Fruit fly (Drosophila melanogaster) whole organism, embryonic: ENCODE results near the gene Art9.

Source experiments
- BtbVII ChIP-seq: fragments of 200-800 bp; sonication (Bioruptor generic); optimal IDR thresholded peaks from 3 replicates; lab custom pipeline; 2017; ENCODE audit warnings: missing biosample characterization, mild to moderate bottlenecking, missing genetic modification characterization
- CG10366 ChIP-seq: fragments of 200-800 bp; sonication (Bioruptor generic); IDR thresholded peaks from 2 replicates; pipeline ENCODE4 v1.3.6; 2022; ENCODE audit warnings: missing biosample characterization, missing genetic modification characterization
- CG11085 ChIP-seq: fragments of 200-800 bp; sonication (Bioruptor generic); IDR thresholded peaks from 2 replicates; pipeline ENCODE4 v1.3.6; 2022; ENCODE audit warnings: missing biosample characterization, missing genetic modification characterization
- CG12219 ChIP-seq: fragments of 200-800 bp; sonication (Bioruptor generic); optimal IDR thresholded peaks from 3 replicates; lab custom pipeline; 2018; ENCODE audit warnings: missing biosample characterization, mild to moderate bottlenecking, missing genetic modification characterization
- CG16779 ChIP-seq: fragments of 200-800 bp; sonication (Bioruptor generic); IDR thresholded peaks from 2 replicates; pipeline ENCODE4 v1.3.6; 2022; ENCODE audit warnings: missing biosample characterization, missing genetic modification characterization
- CG18262 ChIP-seq: fragments of 200-800 bp; optimal IDR thresholded peaks from 3 replicates; lab custom pipeline; 2019; ENCODE audit warnings: missing biosample characterization, mild to moderate bottlenecking, missing genetic modification characterization, moderate library complexity
- CG18476 ChIP-seq: fragments of 200-800 bp; sonication (Bioruptor generic); optimal IDR thresholded peaks from 2 replicates; lab custom pipeline; 2016; ENCODE audit warnings: missing biosample characterization, mild to moderate bottlenecking, missing genetic modification characterization
- CG2712 ChIP-seq: fragments of 200-800 bp; optimal IDR thresholded peaks from 3 replicates; lab custom pipeline; 2019; ENCODE audit warnings: missing biosample characterization, mild to moderate bottlenecking, missing genetic modification characterization, moderate library complexity
- CG3065 ChIP-seq: fragments of 200-800 bp; sonication (Bioruptor generic); optimal IDR thresholded peaks from 2 replicates; lab custom pipeline; 2016; ENCODE audit warnings: missing biosample characterization, missing genetic modification characterization
- CG31365 ChIP-seq: fragments of 200-800 bp; sonication (Bioruptor generic); optimal IDR thresholded peaks from 2 replicates; lab custom pipeline; 2018; ENCODE audit warnings: missing biosample characterization, mild to moderate bottlenecking, missing genetic modification characterization
- CG32772 ChIP-seq: fragments of 200-800 bp; sonication (Bioruptor generic); IDR thresholded peaks from 2 replicates; pipeline ENCODE4 v1.3.6; 2022; ENCODE audit warnings: missing biosample characterization, missing genetic modification characterization
- CG3726 ChIP-seq: fragments of 200-800 bp; sonication (Bioruptor generic); IDR thresholded peaks from 3 replicates; pipeline ENCODE4, ENCODE4 v1.3.6; 2022; ENCODE audit warnings: missing biosample characterization, missing genetic modification characterization
- CG43689 ChIP-seq: fragments of 200-800 bp; sonication (Bioruptor generic); IDR thresholded peaks from 2 replicates; pipeline ENCODE4 v1.3.6; 2022; ENCODE audit warnings: missing biosample characterization, missing genetic modification characterization
- CG4730 ChIP-seq: fragments of 200-800 bp; sonication (Bioruptor generic); IDR thresholded peaks from 2 replicates; pipeline ENCODE4 v1.3.6; 2022; ENCODE audit warnings: missing biosample characterization, missing genetic modification characterization
- CG4820 ChIP-seq: fragments of 200-800 bp; sonication (Bioruptor generic); optimal IDR thresholded peaks from 3 replicates; lab custom pipeline; 2016; ENCODE audit warnings: missing biosample characterization, missing genetic modification characterization
- CG6654 ChIP-seq: fragments of 200-800 bp; sonication (Bioruptor generic); optimal IDR thresholded peaks from 2 replicates; lab custom pipeline; 2017; ENCODE audit warnings: missing biosample characterization, mild to moderate bottlenecking, missing genetic modification characterization
- CG8281 ChIP-seq: fragments of 200-800 bp; sonication (Bioruptor generic); optimal IDR thresholded peaks from 2 replicates; lab custom pipeline; 2018; ENCODE audit warnings: missing biosample characterization, mild to moderate bottlenecking, missing genetic modification characterization, moderate library complexity
- CG8359 ChIP-seq: fragments of 200-800 bp; sonication (Bioruptor generic); optimal IDR thresholded peaks from 2 replicates; lab custom pipeline; 2017; ENCODE audit warnings: missing biosample characterization, mild to moderate bottlenecking, missing genetic modification characterization, borderline replicate concordance
- CG8388 ChIP-seq: fragments of 200-800 bp; sonication (Bioruptor generic); optimal IDR thresholded peaks from 2 replicates; lab custom pipeline; 2019; ENCODE audit warnings: missing biosample characterization, mild to moderate bottlenecking, missing genetic modification characterization, moderate library complexity
- CG8924 ChIP-seq: fragments of 200-800 bp; optimal IDR thresholded peaks from 3 replicates; lab custom pipeline; 2019; ENCODE audit warnings: missing biosample characterization, mild to moderate bottlenecking, missing genetic modification characterization, moderate library complexity
- CG9215 ChIP-seq: fragments of 200-800 bp; sonication (Bioruptor generic); IDR thresholded peaks from 2 replicates; pipeline ENCODE4 v1.3.6; 2022; ENCODE audit warnings: missing biosample characterization, missing genetic modification characterization
- CG9609 ChIP-seq: fragments of 200-800 bp; sonication (Bioruptor generic); optimal IDR thresholded peaks from 3 replicates; lab custom pipeline; 2016; ENCODE audit warnings: missing biosample characterization, missing genetic modification characterization
- Dip3 ChIP-seq: fragments of 200-800 bp; sonication (Bioruptor generic); optimal IDR thresholded peaks from 3 replicates; lab custom pipeline; 2016; ENCODE audit warnings: missing biosample characterization, missing genetic modification characterization
- HLH4C ChIP-seq: fragments of 200-800 bp; sonication (Bioruptor generic); IDR thresholded peaks from 3 replicates; pipeline ENCODE4 v1.3.6; 2022; ENCODE audit warnings: missing biosample characterization, missing genetic modification characterization; ENCODE audit not compliant: partially characterized antibody
- Jarid2 ChIP-seq: fragments of 200-800 bp; sonication (Bioruptor generic); optimal IDR thresholded peaks from 3 replicates; lab custom pipeline; 2017; ENCODE audit warnings: mild to moderate bottlenecking, missing biosample characterization, missing genetic modification reagents, missing genetic modification characterization
- Max ChIP-seq: fragments of 200-800 bp; sonication (Bioruptor generic); optimal IDR thresholded peaks from 2 replicates; lab custom pipeline; 2016; ENCODE audit warnings: missing biosample characterization, mild to moderate bottlenecking, missing genetic modification characterization
- NC2α ChIP-seq: fragments of 200-800 bp; sonication (Bioruptor generic); optimal IDR thresholded peaks from 2 replicates; lab custom pipeline; 2016; ENCODE audit warnings: missing biosample characterization, missing genetic modification characterization
- Oaz ChIP-seq: fragments of 200-800 bp; sonication (Bioruptor generic); IDR thresholded peaks from 2 replicates; pipeline ENCODE4 v1.3.6; 2022; ENCODE audit warnings: missing biosample characterization, missing genetic modification characterization
- Rfx ChIP-seq: fragments of 200-800 bp; sonication (Bioruptor generic); IDR thresholded peaks from 2 replicates; pipeline ENCODE4 v1.3.6; 2022; ENCODE audit warnings: missing biosample characterization, missing genetic modification characterization
- Taf1 ChIP-seq: fragments of 200-800 bp; sonication (Bioruptor generic); IDR thresholded peaks from 2 replicates; pipeline ENCODE4 v1.3.6; 2022; ENCODE audit warnings: missing biosample characterization, missing genetic modification characterization
- Trl ChIP-seq, 3 experiments: fragments of >200 bp in 2 of 3; fragments of 200-800 bp in 1 of 3; sonication (Bioruptor generic) in 1 of 3; optimal IDR thresholded peaks; 2 replicates in 1 of 3; 3 replicates in 2 of 3; lab custom pipeline; 2016 to 2017; ENCODE audit warnings: missing biosample characterization in 1 of 3, missing genetic modification characterization in 1 of 3
- Vsx1 ChIP-seq: fragments of 200-800 bp; sonication (Bioruptor generic); optimal IDR thresholded peaks from 2 replicates; lab custom pipeline; 2017; ENCODE audit warnings: missing biosample characterization, mild to moderate bottlenecking, missing genetic modification characterization, missing genetic modification reagents
- ap ChIP-seq: fragments of 200-800 bp; sonication (Bioruptor generic); IDR thresholded peaks from 2 replicates; pipeline ENCODE4 v1.3.6; 2022; ENCODE audit warnings: missing biosample characterization, missing genetic modification characterization
- ase ChIP-seq: fragments of 200-800 bp; sonication (Bioruptor generic); IDR thresholded peaks from 3 replicates; pipeline ENCODE4 v1.3.6; 2022; ENCODE audit warnings: missing biosample characterization, missing genetic modification characterization
- ato ChIP-seq: fragments of 200-800 bp; sonication (Bioruptor generic); IDR thresholded peaks from 2 replicates; pipeline ENCODE4 v1.3.6; 2022; ENCODE audit warnings: missing biosample characterization, missing genetic modification characterization; ENCODE audit not compliant: partially characterized antibody
- cad ChIP-seq: fragments of >200 bp; optimal IDR thresholded peaks from 2 replicates; lab custom pipeline; 2017; ENCODE audit warnings: missing biosample characterization, missing genetic modification characterization
- cato ChIP-seq: fragments of 200-800 bp; sonication (Bioruptor generic); optimal IDR thresholded peaks from 2 replicates; lab custom pipeline; 2016; ENCODE audit warnings: missing biosample characterization, missing genetic modification characterization, borderline replicate concordance
- chif ChIP-seq, 2 experiments: fragments of 200-800 bp; sonication (Bioruptor generic); optimal IDR thresholded peaks; 3 replicates each; lab custom pipeline; 2016; ENCODE audit warnings: missing biosample characterization in 2 of 2, missing genetic modification characterization in 2 of 2
- ci ChIP-seq: fragments of 200-800 bp; sonication (Bioruptor generic); IDR thresholded peaks from 3 replicates; pipeline ENCODE4 v1.3.6; 2022; ENCODE audit warnings: missing biosample characterization, missing genetic modification characterization
- h ChIP-seq: fragments of >200 bp; optimal IDR thresholded peaks from 2 replicates; lab custom pipeline; 2017
- lab ChIP-seq: fragments of 200-800 bp; sonication (Bioruptor generic); optimal IDR thresholded peaks from 3 replicates; lab custom pipeline; 2017; ENCODE audit warnings: missing biosample characterization, missing genetic modification characterization, mild to moderate bottlenecking, moderate library complexity, missing genetic modification reagents
- lilli ChIP-seq: fragments of 200-800 bp; sonication (Bioruptor generic); optimal IDR thresholded peaks from 3 replicates; lab custom pipeline; 2016; ENCODE audit warnings: missing biosample characterization, missing genetic modification characterization
- onecut ChIP-seq: fragments of 200-800 bp; sonication (Bioruptor generic); IDR thresholded peaks from 2 replicates; pipeline ENCODE4 v1.3.6; 2022; ENCODE audit warnings: missing biosample characterization, missing genetic modification characterization
- org-1 ChIP-seq: fragments of 200-800 bp; sonication (Bioruptor generic); optimal IDR thresholded peaks from 2 replicates; lab custom pipeline; 2017; ENCODE audit warnings: missing biosample characterization, missing genetic modification characterization
- pzg ChIP-seq: fragments of 200-800 bp; sonication (Bioruptor generic); optimal IDR thresholded peaks from 3 replicates; lab custom pipeline; 2018; ENCODE audit warnings: missing biosample characterization, mild to moderate bottlenecking, missing genetic modification characterization, moderate library complexity
- shn ChIP-seq: fragments of 200-800 bp; sonication (Bioruptor generic); optimal IDR thresholded peaks from 3 replicates; lab custom pipeline; 2016; ENCODE audit warnings: missing biosample characterization, missing genetic modification characterization
- sna ChIP-seq: fragments of 200-800 bp; sonication (Bioruptor generic); IDR thresholded peaks from 2 replicates; pipeline ENCODE4 v1.3.6; 2022; ENCODE audit warnings: missing biosample characterization, missing genetic modification characterization; ENCODE audit not compliant: partially characterized antibody
- so ChIP-seq: fragments of 200-800 bp; sonication (Bioruptor generic); IDR thresholded peaks from 3 replicates; pipeline ENCODE4 v1.3.6; 2022; ENCODE audit warnings: missing biosample characterization, missing genetic modification characterization
- ttk ChIP-seq: fragments of 200-800 bp; sonication (Bioruptor generic); IDR thresholded peaks from 2 replicates; pipeline ENCODE4 v2.1.2; 2022; ENCODE audit warnings: missing biosample characterization, missing genetic modification characterization
- zfh2 ChIP-seq: fragments of 200-800 bp; sonication (Bioruptor generic); optimal IDR thresholded peaks from 2 replicates; lab custom pipeline; 2016; ENCODE audit warnings: missing biosample characterization, missing genetic modification characterization

Gene Art9

dm6 chr3R:13914760-13915417 lies 28.4 kb downstream of the Art9 start (continued):
- peak; percentile 23 for TF ChIP-seq Jarid2 (GFP tag; lab: Kevin White, UChicago)
- no peak for TF ChIP-seq h (lab: Kevin White, UChicago)
- peak; percentile 64 for TF ChIP-seq BtbVII (GFP tag; lab: Kevin White, UChicago)
- TF ChIP-seq CG10366: peak; percentile 78
- peak; percentile 66 for TF ChIP-seq lilli (GFP tag; lab: Kevin White, UChicago)
- TF ChIP-seq CG32772: peak; percentile 84
- TF ChIP-seq CG43689 (GFP tag; lab: Robert Waterston, UW): peak; percentile 56
- peak; percentile 87 for TF ChIP-seq onecut (GFP tag; lab: Robert Waterston, UW)
- TF ChIP-seq CG8924 (tag; lab: Kevin White, UChicago): peak; percentile 74
- TF ChIP-seq pzg (GFP tag; lab: Kevin White, UChicago): no peak
- TF ChIP-seq Max: peak; percentile 32
- TF ChIP-seq cad: no peak
- peak; percentile 79 for TF ChIP-seq CG4730 (GFP tag; lab: Robert Waterston, UW)
- TF ChIP-seq CG2712: peak; percentile 86
- TF ChIP-seq CG8388 (GFP tag; lab: Kevin White, UChicago): peak; percentile 74
- TF ChIP-seq Oaz (GFP tag; lab: Robert Waterston, UW): peak; percentile 60
- TF ChIP-seq NC2α (GFP tag; lab: Kevin White, UChicago): peak; percentile 45
- peak; percentile 45 for TF ChIP-seq CG18476 (GFP tag; lab: Kevin White, UChicago)
- TF ChIP-seq CG6654: peak; percentile 24
- TF ChIP-seq CG8281 (tag; lab: Kevin White, UChicago): peak; percentile 21
- peak; percentile 44 for TF ChIP-seq shn (GFP tag; lab: Kevin White, UChicago)
- no peak for TF ChIP-seq ato
- TF ChIP-seq CG8359 (GFP tag; lab: Kevin White, UChicago): no peak
- peak; percentile 60 for TF ChIP-seq Vsx1 (GFP tag; lab: Kevin White, UChicago)
- peak; percentile 55 for TF ChIP-seq Taf1 (GFP tag; lab: Robert Waterston, UW)
- peak; percentile 74 for TF ChIP-seq CG12219
- peak; percentile 76 for TF ChIP-seq CG4820
- no peak for TF ChIP-seq sna (GFP tag; lab: Robert Waterston, UW)
- TF ChIP-seq cato (GFP tag; lab: Kevin White, UChicago): peak; percentile 40
- TF ChIP-seq ci (GFP tag; lab: Robert Waterston, UW): peak; percentile 93
- peak; percentile 61; the same call in 1 of the 3 replicates for TF ChIP-seq ase
- peak; percentile 81 for TF ChIP-seq CG18262 (tag; lab: Kevin White, UChicago)
- peak; percentile 55; the same call in 1 of the 2 replicates for TF ChIP-seq CG11085
- TF ChIP-seq so (GFP tag; lab: Robert Waterston, UW): peak; percentile 77; the same call in 2 of the 3 replicates
- TF ChIP-seq CG16779 (GFP tag; lab: Robert Waterston, UW): peak; percentile 75; the same call in 1 of the 2 replicates
- TF ChIP-seq org-1 (GFP tag; lab: Kevin White, UChicago): peak; percentile 64
- peak; percentile 48; the same call in 1 of the 2 replicates for TF ChIP-seq CG9215 (GFP tag; lab: Robert Waterston, UW)
- peak; percentile 74 for TF ChIP-seq ap (GFP tag; lab: Robert Waterston, UW)
- peak; percentile 23 for TF ChIP-seq CG3065
- TF ChIP-seq Rfx (GFP tag; lab: Robert Waterston, UW): peak; percentile 92
- TF ChIP-seq ttk (GFP tag; lab: Robert Waterston, UW): peak; percentile 84
- peak; percentile 53 for TF ChIP-seq zfh2 (GFP tag; lab: Kevin White, UChicago)
- TF ChIP-seq Dip3 (GFP tag; lab: Kevin White, UChicago): peak; percentile 37
- TF ChIP-seq lab (GFP tag; lab: Kevin White, UChicago): peak; percentile 79
- TF ChIP-seq CG3726 (GFP tag; lab: Robert Waterston, UW): peak; percentile 55; the same call in 1 of the 3 replicates
- TF ChIP-seq CG31365 (tag; lab: Kevin White, UChicago): peak; percentile 39
- TF ChIP-seq HLH4C (GFP tag; lab: Robert Waterston, UW): no peak
- peak; percentile 70 for TF ChIP-seq CG9609 (GFP tag; lab: Kevin White, UChicago)
- peak; percentile 74 to 79 for TF ChIP-seq chif (GFP tag; optimal IDR thresholded peaks at IDR 0.05; lab: Kevin White, UChicago)
- no peak for TF ChIP-seq Trl (optimal IDR thresholded peaks at IDR 0.05; lab: Kevin White, UChicago)
- peak; percentile 79 for TF ChIP-seq Trl (GFP tag; optimal IDR thresholded peaks at IDR 0.05; lab: Kevin White, UChicago)
